Fruit fly (Drosophila melanogaster) whole organism, embryonic: ENCODE results near the gene Gr61a.

Experiments
- CG10147 ChIP-seq: fragments of 200-800 bp; sonication (Bioruptor generic); optimal IDR thresholded peaks from 2 replicates; lab custom pipeline; 2019; ENCODE audit warnings: missing biosample characterization, mild to moderate bottlenecking, missing genetic modification characterization, moderate library complexity
- CG11247 ChIP-seq: fragments of 200-800 bp; sonication (Bioruptor generic); IDR thresholded peaks from 2 replicates; pipeline ENCODE4 v1.3.6; 2022; ENCODE audit warnings: missing biosample characterization, missing genetic modification characterization
- CG12942 ChIP-seq: fragments of 200-800 bp; sonication (Bioruptor generic); optimal IDR thresholded peaks from 3 replicates; lab custom pipeline; 2016; ENCODE audit warnings: missing biosample characterization, missing genetic modification characterization
- CG13287 ChIP-seq: fragments of 200-800 bp; sonication (Bioruptor generic); IDR thresholded peaks from 2 replicates; pipeline ENCODE4 v1.3.6; 2022; ENCODE audit warnings: missing biosample characterization, missing genetic modification characterization; ENCODE audit not compliant: partially characterized antibody
- CG15073 ChIP-seq: fragments of 200-800 bp; sonication (Bioruptor generic); optimal IDR thresholded peaks from 2 replicates; lab custom pipeline; 2016; ENCODE audit warnings: missing biosample characterization, missing genetic modification characterization
- CG16813 ChIP-seq: fragments of 200-800 bp; sonication (Bioruptor generic); IDR thresholded peaks from 3 replicates; pipeline ENCODE4 v1.3.6; 2022; ENCODE audit warnings: missing biosample characterization, missing genetic modification characterization; ENCODE audit not compliant: partially characterized antibody
- CG30020 ChIP-seq: fragments of 200-800 bp; optimal IDR thresholded peaks from 2 replicates; lab custom pipeline; 2019; ENCODE audit warnings: missing biosample characterization, mild to moderate bottlenecking, missing genetic modification characterization, moderate library complexity
- CG32532 ChIP-seq: fragments of 200-800 bp; sonication (Bioruptor generic); IDR thresholded peaks from 2 replicates; pipeline ENCODE4 v1.3.6; 2022; ENCODE audit warnings: missing biosample characterization, missing genetic modification characterization
- CG32772 ChIP-seq: fragments of 200-800 bp; sonication (Bioruptor generic); IDR thresholded peaks from 2 replicates; pipeline ENCODE4 v1.3.6; 2022; ENCODE audit warnings: missing biosample characterization, missing genetic modification characterization
- CG3407 ChIP-seq: fragments of 200-800 bp; sonication (Bioruptor generic); optimal IDR thresholded peaks from 2 replicates; lab custom pipeline; 2018; ENCODE audit warnings: missing biosample characterization, mild to moderate bottlenecking, missing genetic modification characterization
- CG3838 ChIP-seq: fragments of 200-800 bp; sonication (Bioruptor generic); optimal IDR thresholded peaks from 3 replicates; lab custom pipeline; 2016; ENCODE audit warnings: missing biosample characterization, missing genetic modification characterization
- CG4617 ChIP-seq: fragments of 200-800 bp; sonication (Bioruptor generic); optimal IDR thresholded peaks from 3 replicates; lab custom pipeline; 2016; ENCODE audit warnings: missing biosample characterization, missing genetic modification characterization, borderline replicate concordance
- CG5180 ChIP-seq: fragments of 200-800 bp; sonication (Bioruptor generic); optimal IDR thresholded peaks from 3 replicates; lab custom pipeline; 2017; ENCODE audit warnings: missing biosample characterization, missing genetic modification characterization, mild to moderate bottlenecking, moderate library complexity, missing genetic modification reagents
- CG6272 ChIP-seq: fragments of 200-800 bp; sonication (Bioruptor generic); IDR thresholded peaks from 2 replicates; pipeline ENCODE4 v1.3.6; 2022; ENCODE audit warnings: missing biosample characterization, missing genetic modification characterization
- CG6689 ChIP-seq: fragments of 200-800 bp; sonication (Bioruptor generic); IDR thresholded peaks from 2 replicates; pipeline ENCODE4 v1.3.6; 2022; ENCODE audit warnings: missing biosample characterization, missing genetic modification characterization
- CG7963 ChIP-seq: fragments of 200-800 bp; sonication (Bioruptor generic); IDR thresholded peaks from 3 replicates; pipeline ENCODE4 v1.3.6; 2022; ENCODE audit warnings: missing biosample characterization, missing genetic modification characterization; ENCODE audit not compliant: partially characterized antibody
- CG8281 ChIP-seq: fragments of 200-800 bp; sonication (Bioruptor generic); optimal IDR thresholded peaks from 2 replicates; lab custom pipeline; 2018; ENCODE audit warnings: missing biosample characterization, mild to moderate bottlenecking, missing genetic modification characterization, moderate library complexity
- CG8765 ChIP-seq: fragments of 200-800 bp; sonication (Bioruptor generic); IDR thresholded peaks from 2 replicates; pipeline ENCODE4 v1.3.6; 2022; ENCODE audit warnings: missing biosample characterization, missing genetic modification characterization
- CG9876 ChIP-seq: fragments of 200-800 bp; sonication (Bioruptor generic); optimal IDR thresholded peaks from 2 replicates; lab custom pipeline; 2016; ENCODE audit warnings: missing biosample characterization, missing genetic modification characterization
- E2f1 ChIP-seq: fragments of 200-800 bp; sonication (Bioruptor generic); IDR thresholded peaks from 2 replicates; pipeline ENCODE4 v1.3.6; 2022; ENCODE audit warnings: missing biosample characterization, missing genetic modification characterization
- Eip74EF ChIP-seq, 2 experiments: fragments of 200-800 bp in 1 of 2; fragments of >200 bp in 1 of 2; sonication (Bioruptor generic) in 1 of 2; optimal IDR thresholded peaks; 2 replicates each; lab custom pipeline; 2017 to 2019; ENCODE audit warnings: missing biosample characterization in 2 of 2, missing genetic modification characterization in 2 of 2, mild to moderate bottlenecking in 1 of 2, moderate library complexity in 1 of 2
- Fer3 ChIP-seq: fragments of 200-800 bp; sonication (Bioruptor generic); optimal IDR thresholded peaks from 2 replicates; lab custom pipeline; 2018; ENCODE audit warnings: missing biosample characterization, mild to moderate bottlenecking, missing genetic modification characterization, moderate library complexity
- Hmr ChIP-seq: fragments of 200-800 bp; sonication (Bioruptor generic); optimal IDR thresholded peaks from 3 replicates; lab custom pipeline; 2017; ENCODE audit warnings: mild to moderate bottlenecking, missing biosample characterization, missing genetic modification reagents, missing genetic modification characterization
- Hr78 ChIP-seq, 2 experiments: fragments of 200-800 bp in 1 of 2; fragments of >200 bp in 1 of 2; sonication (Bioruptor generic) in 1 of 2; optimal IDR thresholded peaks; 2 replicates each; lab custom pipeline; 2017 to 2019; ENCODE audit warnings: missing biosample characterization in 2 of 2, missing genetic modification characterization in 2 of 2, mild to moderate bottlenecking in 1 of 2, moderate library complexity in 1 of 2
- Lim3 ChIP-seq: fragments of 200-800 bp; sonication (Bioruptor generic); IDR thresholded peaks from 2 replicates; pipeline ENCODE4 v1.3.6; 2022; ENCODE audit warnings: missing biosample characterization, missing genetic modification characterization
- MESR4 ChIP-seq: fragments of 200-800 bp; sonication (Bioruptor generic); optimal IDR thresholded peaks from 2 replicates; lab custom pipeline; 2018; ENCODE audit warnings: missing biosample characterization, mild to moderate bottlenecking, missing genetic modification characterization, moderate library complexity
- Myb ChIP-seq: fragments of 200-800 bp; sonication (Bioruptor generic); optimal IDR thresholded peaks from 2 replicates; lab custom pipeline; 2016; ENCODE audit warnings: missing biosample characterization, missing genetic modification characterization
- NC2α ChIP-seq: fragments of 200-800 bp; sonication (Bioruptor generic); optimal IDR thresholded peaks from 2 replicates; lab custom pipeline; 2016; ENCODE audit warnings: missing biosample characterization, missing genetic modification characterization
- Pdp1 ChIP-seq, 2 experiments: fragments of 200-800 bp; sonication (Bioruptor generic); optimal IDR thresholded peaks; 3 replicates each; lab custom pipeline; 2016; ENCODE audit warnings: missing biosample characterization in 2 of 2, missing genetic modification characterization in 2 of 2, mild to moderate bottlenecking in 1 of 2, moderate library complexity in 1 of 2
- Rx ChIP-seq: fragments of 200-800 bp; sonication (Bioruptor generic); IDR thresholded peaks from 2 replicates; pipeline ENCODE4 v1.3.6; 2022; ENCODE audit warnings: missing biosample characterization, missing genetic modification characterization
- Scr ChIP-seq: fragments of 200-800 bp; sonication (Bioruptor generic); IDR thresholded peaks from 2 replicates; pipeline ENCODE4 v1.3.6; 2022; ENCODE audit warnings: missing biosample characterization, missing genetic modification characterization; ENCODE audit not compliant: partially characterized antibody
- Sin3A ChIP-seq: fragments of >200 bp; optimal IDR thresholded peaks from 2 replicates; lab custom pipeline; 2018
- Taf1 ChIP-seq: fragments of 200-800 bp; sonication (Bioruptor generic); IDR thresholded peaks from 2 replicates; pipeline ENCODE4 v1.3.6; 2022; ENCODE audit warnings: missing biosample characterization, missing genetic modification characterization
- al ChIP-seq: fragments of 200-800 bp; sonication (Bioruptor generic); IDR thresholded peaks from 2 replicates; pipeline ENCODE4 v1.3.6; 2022; ENCODE audit warnings: missing biosample characterization, missing genetic modification characterization
- bigmax ChIP-seq: fragments of 200-800 bp; sonication (Bioruptor generic); optimal IDR thresholded peaks from 2 replicates; lab custom pipeline; 2018; ENCODE audit warnings: missing biosample characterization, mild to moderate bottlenecking, missing genetic modification characterization
- cg ChIP-seq: fragments of 200-800 bp; sonication (Bioruptor generic); optimal IDR thresholded peaks from 3 replicates; lab custom pipeline; 2019; ENCODE audit warnings: missing biosample characterization, mild to moderate bottlenecking, missing genetic modification characterization, moderate library complexity
- dimm ChIP-seq: fragments of 200-800 bp; sonication (Bioruptor generic); IDR thresholded peaks from 2 replicates; pipeline ENCODE4 v1.3.6; 2022; ENCODE audit warnings: missing biosample characterization, missing genetic modification characterization
- fru ChIP-seq: fragments of >200 bp; optimal IDR thresholded peaks from 2 replicates; lab custom pipeline; 2017
- gro ChIP-seq: fragments of 200-800 bp; sonication (Bioruptor generic); optimal IDR thresholded peaks from 2 replicates; lab custom pipeline; 2016; ENCODE audit warnings: missing biosample characterization, missing genetic modification characterization
- inv ChIP-seq: fragments of 200-800 bp; sonication (Bioruptor generic); IDR thresholded peaks from 2 replicates; pipeline ENCODE4 v1.3.6; 2022; ENCODE audit warnings: missing biosample characterization, missing genetic modification characterization; ENCODE audit not compliant: partially characterized antibody
- oc ChIP-seq: fragments of 200-800 bp; sonication (Bioruptor generic); optimal IDR thresholded peaks from 2 replicates; lab custom pipeline; 2018; ENCODE audit warnings: missing biosample characterization, mild to moderate bottlenecking, missing genetic modification characterization, moderate library complexity
- p53 ChIP-seq: fragments of 200-800 bp; sonication (Bioruptor generic); optimal IDR thresholded peaks from 2 replicates; lab custom pipeline; 2016; ENCODE audit warnings: missing biosample characterization, missing genetic modification characterization
- peb ChIP-seq: fragments of 200-800 bp; sonication (Bioruptor generic); IDR thresholded peaks from 2 replicates; pipeline ENCODE4 v1.3.6; 2022; ENCODE audit warnings: missing biosample characterization, missing genetic modification characterization
- schlank ChIP-seq: fragments of 200-800 bp; sonication (Bioruptor generic); optimal IDR thresholded peaks from 2 replicates; lab custom pipeline; 2018; ENCODE audit warnings: missing biosample characterization, mild to moderate bottlenecking, missing genetic modification characterization
- sd ChIP-seq: fragments of 200-800 bp; sonication (Bioruptor generic); optimal IDR thresholded peaks from 3 replicates; lab custom pipeline; 2018; ENCODE audit warnings: missing biosample characterization, mild to moderate bottlenecking, missing genetic modification characterization, moderate library complexity
- sna ChIP-seq: fragments of 200-800 bp; sonication (Bioruptor generic); IDR thresholded peaks from 2 replicates; pipeline ENCODE4 v1.3.6; 2022; ENCODE audit warnings: missing biosample characterization, missing genetic modification characterization; ENCODE audit not compliant: partially characterized antibody
- tap ChIP-seq: fragments of 200-800 bp; optimal IDR thresholded peaks from 3 replicates; lab custom pipeline; 2019; ENCODE audit warnings: missing biosample characterization, mild to moderate bottlenecking, missing genetic modification characterization, moderate library complexity
- unc-4 ChIP-seq: fragments of 200-800 bp; sonication (Bioruptor generic); IDR thresholded peaks from 2 replicates; pipeline ENCODE4 v1.3.6; 2022; ENCODE audit warnings: missing biosample characterization, missing genetic modification characterization; ENCODE audit not compliant: partially characterized antibody
- z ChIP-seq: fragments of 200-800 bp; sonication (Bioruptor generic); IDR thresholded peaks from 3 replicates; pipeline ENCODE4 v1.3.6; 2022; ENCODE audit warnings: missing biosample characterization, missing genetic modification characterization

Gene Gr61a

DNA sequence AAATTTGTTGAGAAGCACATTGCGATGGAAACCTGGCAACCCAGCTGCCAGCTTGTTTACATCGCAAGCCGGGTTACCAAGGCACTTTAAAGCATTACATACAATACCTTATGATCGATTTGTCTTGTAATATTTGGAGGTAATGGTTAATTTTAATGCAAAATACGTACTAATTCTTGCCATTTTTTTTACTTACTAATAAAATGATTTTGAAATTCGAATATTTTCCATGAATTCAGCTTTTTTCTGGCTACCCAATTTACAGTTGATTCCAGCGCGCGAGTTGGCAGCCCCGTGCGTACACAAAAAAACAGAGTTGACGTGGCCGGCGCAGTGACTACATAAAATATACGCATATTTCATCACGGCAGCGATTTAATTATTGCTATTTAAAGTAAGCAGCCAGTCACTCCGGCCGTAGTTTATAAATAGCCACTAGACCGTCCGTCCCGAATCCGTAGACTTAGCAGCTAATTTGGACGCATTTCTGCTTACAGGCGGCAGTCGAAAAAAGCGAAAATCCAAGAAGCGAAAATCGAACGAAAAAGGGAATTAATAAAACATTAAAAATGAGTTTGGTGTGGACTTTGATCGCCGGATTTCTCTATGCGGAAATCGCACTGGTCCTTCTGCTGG is 3.6 kb upstream of the Gr61a start, which contains the start of the genes CG13901 and CG13887 (continued):
- TF ChIP-seq gro (GFP tag; lab: Kevin White, UChicago) (peak; percentile 95), CG4617 (GFP tag; lab: Kevin White, UChicago) (peak; percentile 97), CG8765 (peak; percentile 54), Hr78 (GFP tag; optimal IDR thresholded peaks at IDR 0.05; lab: Kevin White, UChicago) (no peak), CG7963 (GFP tag; lab: Robert Waterston, UW) (no peak), sna (GFP tag; lab: Robert Waterston, UW) (no peak), unc-4 (GFP tag; lab: Robert Waterston, UW) (no peak), CG6272 (GFP tag; lab: Robert Waterston, UW) (peak; percentile 84), E2f1 (GFP tag; lab: Robert Waterston, UW) (peak; percentile 87), CG5180 (GFP tag; lab: Kevin White, UChicago) (peak; percentile 65), MESR4 (GFP tag; lab: Kevin White, UChicago) (peak; percentile 86), CG12942 (GFP tag; lab: Kevin White, UChicago) (peak; percentile 90), CG32532 (GFP tag; lab: Robert Waterston, UW) (peak; percentile 90), Pdp1 (GFP tag; optimal IDR thresholded peaks at IDR 0.05; lab: Kevin White, UChicago) (peak; percentile 84 to 95), CG3838 (GFP tag; lab: Kevin White, UChicago) (peak; percentile 63), Lim3 (GFP tag; lab: Robert Waterston, UW) (peak; percentile 54; the same call in 1 of the 2 replicates), NC2α (GFP tag; lab: Kevin White, UChicago) (peak; percentile 78), schlank (tag; lab: Kevin White, UChicago) (peak; percentile 81), bigmax (peak; percentile 34), fru (lab: Kevin White, UChicago) (peak; percentile 16), Myb (GFP tag; lab: Kevin White, UChicago) (peak; percentile 78), CG10147 (peak; percentile 90), sd (tag; lab: Kevin White, UChicago) (peak; percentile 89), Rx (GFP tag; lab: Robert Waterston, UW) (peak; percentile 71; the same call in 1 of the 2 replicates), CG3407 (GFP tag; lab: Kevin White, UChicago) (peak; percentile 83), Fer3 (tag; lab: Kevin White, UChicago) (peak; percentile 90), Taf1 (peak; percentile 83), CG9876 (GFP tag; lab: Kevin White, UChicago) (peak; percentile 85), Hmr (peak; percentile 92), Sin3A (lab: Kevin White, UChicago) (peak; percentile 97), al (GFP tag; lab: Robert Waterston, UW) (peak; percentile 83), CG15073 (GFP tag; lab: Kevin White, UChicago) (peak; percentile 59), CG6689 (GFP tag; lab: Robert Waterston, UW) (peak; percentile 87), tap (peak; percentile 66), CG32772 (peak; percentile 83), CG11247 (peak; percentile 82), dimm (GFP tag; lab: Robert Waterston, UW) (peak; percentile 61; the same call in 1 of the 2 replicates), cg (no peak), CG13287 (GFP tag; lab: Robert Waterston, UW) (peak; percentile 76), Eip74EF (GFP tag; optimal IDR thresholded peaks at IDR 0.05; lab: Kevin White, UChicago) (peak in 1 of 2 experiments; percentile 42), peb (GFP tag; lab: Robert Waterston, UW) (peak; percentile 65; the same call in 1 of the 2 replicates), z (GFP tag; lab: Robert Waterston, UW) (no peak), Scr (no peak; the same call in 1 of the 2 replicates), oc (tag; lab: Kevin White, UChicago) (peak; percentile 82), CG30020 (peak; percentile 82), CG16813 (GFP tag; lab: Robert Waterston, UW) (0 out of 3 replicates have a peak, but pooled peaks have one; percentile 32), CG8281 (tag; lab: Kevin White, UChicago) (peak; percentile 60), p53 (peak; percentile 77), inv (GFP tag; lab: Robert Waterston, UW) (no peak)
